Fruit fly (Drosophila melanogaster) whole organism, embryonic: ENCODE measurements around the gene CG33233.

Experiments
- CG13287 ChIP-seq: fragments of 200-800 bp; sonication (Bioruptor generic); IDR thresholded peaks from 2 replicates; pipeline ENCODE4 v1.3.6; 2022; ENCODE audit warnings: missing biosample characterization, missing genetic modification characterization; ENCODE audit not compliant: partially characterized antibody
- CG13424 ChIP-seq: fragments of 200-800 bp; sonication (Bioruptor generic); optimal IDR thresholded peaks from 2 replicates; lab custom pipeline; 2019; ENCODE audit warnings: missing biosample characterization, mild to moderate bottlenecking, missing genetic modification characterization, moderate library complexity
- CG3995 ChIP-seq: fragments of 200-800 bp; sonication (Bioruptor generic); optimal IDR thresholded peaks from 3 replicates; lab custom pipeline; 2016; ENCODE audit warnings: missing biosample characterization, missing genetic modification characterization
- CTCF ChIP-seq: fragments of 200-800 bp; sonication (Bioruptor generic); optimal IDR thresholded peaks from 2 replicates; lab custom pipeline; 2017; ENCODE audit warnings: missing biosample characterization, mild to moderate bottlenecking, missing genetic modification characterization, moderate library complexity
- D19B ChIP-seq: fragments of 200-800 bp; sonication (Bioruptor generic); optimal IDR thresholded peaks from 2 replicates; lab custom pipeline; 2017; ENCODE audit warnings: missing biosample characterization, mild to moderate bottlenecking, missing genetic modification characterization
- Hr39 ChIP-seq: fragments of >200 bp; optimal IDR thresholded peaks from 2 replicates; lab custom pipeline; 2017
- crp ChIP-seq, 2 experiments: fragments of 200-800 bp; sonication (Bioruptor generic); optimal IDR thresholded peaks; 2 replicates in 1 of 2; 3 replicates in 1 of 2; lab custom pipeline; 2017; ENCODE audit warnings: missing biosample characterization in 2 of 2, missing genetic modification characterization in 2 of 2, mild to moderate bottlenecking in 1 of 2, moderate library complexity in 1 of 2
- grn ChIP-seq: fragments of 200-800 bp; sonication (Bioruptor generic); optimal IDR thresholded peaks from 3 replicates; lab custom pipeline; 2017; ENCODE audit warnings: missing biosample characterization, missing genetic modification characterization
- pfk ChIP-seq: fragments of 200-800 bp; sonication (Bioruptor generic); optimal IDR thresholded peaks from 2 replicates; lab custom pipeline; 2018; ENCODE audit warnings: missing biosample characterization, mild to moderate bottlenecking, missing genetic modification characterization, moderate library complexity
- schlank ChIP-seq: fragments of 200-800 bp; sonication (Bioruptor generic); optimal IDR thresholded peaks from 2 replicates; lab custom pipeline; 2018; ENCODE audit warnings: missing biosample characterization, mild to moderate bottlenecking, missing genetic modification characterization
- sna ChIP-seq: fragments of 200-800 bp; sonication (Bioruptor generic); IDR thresholded peaks from 2 replicates; pipeline ENCODE4 v1.3.6; 2022; ENCODE audit warnings: missing biosample characterization, missing genetic modification characterization; ENCODE audit not compliant: partially characterized antibody

- TF ChIP-seq D19B (no peak), crp (GFP tag; optimal IDR thresholded peaks at IDR 0.05; lab: Kevin White, UChicago) (no peak), CG13287 (GFP tag; lab: Robert Waterston, UW) (no peak), CG13424 (tag; lab: Kevin White, UChicago) (no peak), schlank (tag; lab: Kevin White, UChicago) (no peak), grn (no peak), sna (GFP tag; lab: Robert Waterston, UW) (no peak), CTCF (no peak), pfk (GFP tag; lab: Kevin White, UChicago) (no peak), CG3995 (GFP tag; lab: Kevin White, UChicago) (no peak), Hr39 (lab: Kevin White, UChicago) (no peak)
Observed at dm6 chr3L:2702474-2702873, 43.0 kb downstream of the CG33233 start.
